Fruit fly (Drosophila melanogaster) whole organism, prepupa: ENCODE measurements around the gene CG17660.

Source experiments
- Blimp-1 ChIP-seq: fragments of 200-800 bp; sonication (Bioruptor generic); optimal IDR thresholded peaks from 3 replicates; lab custom pipeline; 2017; ENCODE audit warnings: missing biosample characterization, missing genetic modification characterization, mild to moderate bottlenecking, moderate library complexity, missing genetic modification reagents
- CG10631 ChIP-seq: fragments of 200-800 bp; sonication (Bioruptor generic); optimal IDR thresholded peaks from 2 replicates; lab custom pipeline; 2016; ENCODE audit warnings: missing biosample characterization, missing genetic modification characterization
- CG11294 ChIP-seq: fragments of 200-800 bp; sonication (Bioruptor generic); IDR thresholded peaks from 2 replicates; pipeline ENCODE4 v1.3.6; 2022; ENCODE audit warnings: missing biosample characterization, missing genetic modification characterization
- CG11902 ChIP-seq: fragments of 200-800 bp; sonication (Bioruptor generic); optimal IDR thresholded peaks from 3 replicates; lab custom pipeline; 2016; ENCODE audit warnings: missing biosample characterization, missing genetic modification characterization
- CG15336 ChIP-seq: fragments of 200-800 bp; sonication (Bioruptor generic); IDR thresholded peaks from 2 replicates; pipeline ENCODE4 v1.3.6; 2022; ENCODE audit warnings: missing biosample characterization, missing genetic modification characterization
- CG1621 ChIP-seq: fragments of 200-800 bp; sonication (Bioruptor generic); optimal IDR thresholded peaks from 3 replicates; lab custom pipeline; 2018; ENCODE audit warnings: missing biosample characterization, mild to moderate bottlenecking, missing genetic modification characterization
- CG3032 ChIP-seq: fragments of 200-800 bp; optimal IDR thresholded peaks from 2 replicates; lab custom pipeline; 2019; ENCODE audit warnings: missing biosample characterization, mild to moderate bottlenecking, missing genetic modification characterization, moderate library complexity
- CG31627 ChIP-seq: fragments of 200-800 bp; sonication (Bioruptor generic); optimal IDR thresholded peaks from 3 replicates; lab custom pipeline; 2016; ENCODE audit warnings: missing biosample characterization, missing genetic modification characterization
- CG34406 ChIP-seq: fragments of 200-800 bp; sonication (Bioruptor generic); optimal IDR thresholded peaks from 3 replicates; lab custom pipeline; 2016; ENCODE audit warnings: missing biosample characterization, missing genetic modification characterization
- CG3919 ChIP-seq: fragments of 200-800 bp; sonication (Bioruptor generic); optimal IDR thresholded peaks from 3 replicates; lab custom pipeline; 2016; ENCODE audit warnings: missing biosample characterization, missing genetic modification characterization
- CG6276 ChIP-seq: fragments of 200-800 bp; sonication (Bioruptor generic); optimal IDR thresholded peaks from 2 replicates; lab custom pipeline; 2017; ENCODE audit warnings: missing biosample characterization, mild to moderate bottlenecking, missing genetic modification characterization
- CG6792 ChIP-seq: fragments of 200-800 bp; sonication (Bioruptor generic); optimal IDR thresholded peaks from 3 replicates; lab custom pipeline; 2016; ENCODE audit warnings: missing biosample characterization, missing genetic modification characterization
- CG6808 ChIP-seq: fragments of 200-800 bp; sonication (Bioruptor generic); optimal IDR thresholded peaks from 3 replicates; lab custom pipeline; 2017; ENCODE audit warnings: missing biosample characterization, missing genetic modification characterization, mild to moderate bottlenecking, moderate library complexity, missing genetic modification reagents
- CG7368 ChIP-seq: fragments of 200-800 bp; sonication (Bioruptor generic); optimal IDR thresholded peaks from 3 replicates; lab custom pipeline; 2016; ENCODE audit warnings: missing biosample characterization, missing genetic modification characterization
- CG8119 ChIP-seq: fragments of 200-800 bp; sonication (Bioruptor generic); IDR thresholded peaks from 3 replicates; pipeline ENCODE4 v1.3.6; 2022; ENCODE audit warnings: missing biosample characterization, missing genetic modification characterization
- CG8319 ChIP-seq: fragments of 200-800 bp; sonication (Bioruptor generic); optimal IDR thresholded peaks from 3 replicates; lab custom pipeline; 2016; ENCODE audit warnings: missing biosample characterization, missing genetic modification characterization
- CG8632 ChIP-seq: fragments of 200-800 bp; sonication (Bioruptor generic); optimal IDR thresholded peaks from 3 replicates; lab custom pipeline; 2016; ENCODE audit warnings: missing biosample characterization, missing genetic modification characterization
- CG9139 ChIP-seq: fragments of 200-800 bp; sonication (Bioruptor generic); optimal IDR thresholded peaks from 3 replicates; lab custom pipeline; 2017; ENCODE audit warnings: missing biosample characterization, mild to moderate bottlenecking, missing genetic modification characterization
- Eip75B ChIP-seq: fragments of 200-800 bp; sonication (Bioruptor generic); optimal IDR thresholded peaks from 3 replicates; lab custom pipeline; 2016; ENCODE audit warnings: missing biosample characterization, missing genetic modification characterization
- Eip78C ChIP-seq: fragments of 200-800 bp; sonication (Bioruptor generic); peaks from one replicate; lab custom pipeline; 2016; ENCODE audit warnings: missing biosample characterization, missing genetic modification characterization
- Eip93F ChIP-seq: fragments of 200-800 bp; sonication (Bioruptor generic); optimal IDR thresholded peaks from 2 replicates; lab custom pipeline; 2016; ENCODE audit warnings: missing biosample characterization, mild to moderate bottlenecking, missing genetic modification characterization
- Ets21C ChIP-seq: fragments of 200-800 bp; sonication (Bioruptor generic); optimal IDR thresholded peaks from 3 replicates; lab custom pipeline; 2016; ENCODE audit warnings: missing biosample characterization, missing genetic modification characterization
- Ets96B ChIP-seq: fragments of 200-800 bp; optimal IDR thresholded peaks from 2 replicates; lab custom pipeline; 2019; ENCODE audit warnings: missing biosample characterization, mild to moderate bottlenecking, missing genetic modification characterization, moderate library complexity
- Gug ChIP-seq: fragments of 200-800 bp; sonication (Bioruptor generic); IDR thresholded peaks from 2 replicates; pipeline ENCODE4 v1.3.6; 2022; ENCODE audit warnings: missing biosample characterization, missing genetic modification characterization
- Hr38 ChIP-seq: sonication (Bioruptor generic); optimal IDR thresholded peaks from 2 replicates; lab custom pipeline; 2016; ENCODE audit warnings: missing biosample characterization, missing genetic modification characterization
- Hr39 ChIP-seq: fragments of 200-800 bp; sonication (Bioruptor generic); optimal IDR thresholded peaks from 2 replicates; lab custom pipeline; 2016; ENCODE audit warnings: missing biosample characterization, missing genetic modification characterization
- Hr4 ChIP-seq: fragments of 200-800 bp; sonication (Bioruptor generic); optimal IDR thresholded peaks from 3 replicates; lab custom pipeline; 2016; ENCODE audit warnings: missing biosample characterization, missing genetic modification characterization
- Lpt ChIP-seq: fragments of 200-800 bp; sonication (Bioruptor generic); optimal IDR thresholded peaks from 3 replicates; lab custom pipeline; 2016; ENCODE audit warnings: missing biosample characterization, missing genetic modification characterization
- Met ChIP-seq: fragments of 200-800 bp; sonication (Bioruptor generic); optimal IDR thresholded peaks from 3 replicates; lab custom pipeline; 2016; ENCODE audit warnings: missing biosample characterization, missing genetic modification characterization
- Smox ChIP-seq: fragments of 200-800 bp; sonication (Bioruptor generic); optimal IDR thresholded peaks from 3 replicates; lab custom pipeline; 2016; ENCODE audit warnings: missing biosample characterization, missing genetic modification characterization
- Sox102F ChIP-seq: fragments of 200-800 bp; sonication (Bioruptor generic); optimal IDR thresholded peaks from 2 replicates; lab custom pipeline; 2016; ENCODE audit warnings: missing biosample characterization, mild to moderate bottlenecking, missing genetic modification characterization
- Sox14 ChIP-seq: fragments of 200-800 bp; sonication (Bioruptor generic); optimal IDR thresholded peaks from 3 replicates; lab custom pipeline; 2016; ENCODE audit warnings: missing biosample characterization, missing genetic modification characterization
- Sox15 ChIP-seq: fragments of 200-800 bp; sonication (Bioruptor generic); optimal IDR thresholded peaks from 3 replicates; lab custom pipeline; 2016; ENCODE audit warnings: missing biosample characterization, missing genetic modification characterization
- achi ChIP-seq: fragments of 200-800 bp; sonication (Bioruptor generic); optimal IDR thresholded peaks from 3 replicates; lab custom pipeline; 2016; ENCODE audit warnings: missing biosample characterization, missing genetic modification characterization
- acj6 ChIP-seq: fragments of 200-800 bp; sonication (Bioruptor generic); optimal IDR thresholded peaks from 3 replicates; lab custom pipeline; 2016; ENCODE audit warnings: missing biosample characterization, missing genetic modification characterization
- cyc ChIP-seq: fragments of 200-800 bp; sonication (Bioruptor generic); optimal IDR thresholded peaks from 3 replicates; lab custom pipeline; 2016; ENCODE audit warnings: missing biosample characterization, missing genetic modification characterization
- dac ChIP-seq: fragments of 200-800 bp; sonication (Bioruptor generic); optimal IDR thresholded peaks from 2 replicates; lab custom pipeline; 2017; ENCODE audit warnings: missing biosample characterization, mild to moderate bottlenecking, missing genetic modification characterization
- dsx ChIP-seq: fragments of 200-800 bp; optimal IDR thresholded peaks from 3 replicates; lab custom pipeline; 2019; ENCODE audit warnings: missing biosample characterization, mild to moderate bottlenecking, missing genetic modification characterization, moderate library complexity; ENCODE audit not compliant: poor library complexity, severe bottlenecking
- eg ChIP-seq: fragments of 200-800 bp; sonication (Bioruptor generic); IDR thresholded peaks from 3 replicates; pipeline ENCODE4 v1.3.6; 2022; ENCODE audit warnings: missing biosample characterization, missing genetic modification characterization
- esn ChIP-seq: fragments of 200-800 bp; sonication (Bioruptor generic); optimal IDR thresholded peaks from 2 replicates; lab custom pipeline; 2016; ENCODE audit warnings: missing biosample characterization, mild to moderate bottlenecking, missing genetic modification characterization, moderate library complexity
- fd59A ChIP-seq: fragments of 200-800 bp; sonication (Bioruptor generic); optimal IDR thresholded peaks from 2 replicates; lab custom pipeline; 2017; ENCODE audit warnings: missing biosample characterization, mild to moderate bottlenecking, missing genetic modification characterization, missing genetic modification reagents
- fd85E ChIP-seq: fragments of 200-800 bp; sonication (Bioruptor generic); optimal IDR thresholded peaks from 3 replicates; lab custom pipeline; 2016; ENCODE audit warnings: missing biosample characterization, missing genetic modification characterization
- fkh ChIP-seq: fragments of 200-800 bp; sonication (Bioruptor generic); optimal IDR thresholded peaks from 3 replicates; lab custom pipeline; 2017; ENCODE audit warnings: missing biosample characterization, mild to moderate bottlenecking, missing genetic modification characterization, moderate library complexity
- net ChIP-seq: fragments of 200-800 bp; sonication (Bioruptor generic); optimal IDR thresholded peaks from 3 replicates; lab custom pipeline; 2016; ENCODE audit warnings: missing biosample characterization, missing genetic modification characterization
- pdm3 ChIP-seq: fragments of 200-800 bp; sonication (Bioruptor generic); optimal IDR thresholded peaks from 3 replicates; lab custom pipeline; 2016; ENCODE audit warnings: missing biosample characterization, missing genetic modification characterization
- salr ChIP-seq, 2 experiments: fragments of 200-800 bp; sonication (Bioruptor generic); optimal IDR thresholded peaks; 3 replicates each; lab custom pipeline; 2016 to 2018; ENCODE audit warnings: missing biosample characterization in 2 of 2, missing genetic modification characterization in 2 of 2, mild to moderate bottlenecking in 1 of 2
- svp ChIP-seq: fragments of 200-800 bp; sonication (Bioruptor generic); peaks from one replicate; lab custom pipeline; 2016; ENCODE audit warnings: missing biosample characterization, missing genetic modification characterization
- topi ChIP-seq: fragments of 200-800 bp; sonication (Bioruptor generic); optimal IDR thresholded peaks from 3 replicates; lab custom pipeline; 2016; ENCODE audit warnings: missing biosample characterization, missing genetic modification characterization
- vri ChIP-seq: fragments of 200-800 bp; sonication (Bioruptor generic); optimal IDR thresholded peaks from 3 replicates; lab custom pipeline; 2016; ENCODE audit warnings: missing biosample characterization, mild to moderate bottlenecking, missing genetic modification characterization

Gene CG17660

DNA sequence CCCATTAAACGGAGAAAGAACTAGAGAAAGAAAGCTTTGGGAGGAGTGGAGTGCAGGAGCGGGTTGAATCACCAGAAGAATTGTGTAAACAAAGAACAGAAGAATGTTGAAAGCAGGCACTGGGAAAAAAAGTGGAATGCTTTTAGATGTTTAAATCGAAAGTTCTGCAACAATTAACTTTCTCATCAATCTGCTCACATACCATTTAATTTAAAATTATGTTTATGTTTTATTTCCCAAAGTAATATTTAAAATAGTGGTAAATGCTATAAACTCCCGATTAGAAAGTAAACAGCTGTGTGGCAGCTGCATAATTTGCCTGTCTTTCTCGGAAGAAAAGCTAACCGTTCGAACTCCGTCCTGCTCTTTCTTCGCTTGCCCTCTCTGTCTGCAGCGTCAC, 27.8 kb upstream of the CG17660 start (continued):
- TF ChIP-seq fd59A (GFP tag; lab: Kevin White, UChicago) (no peak), Lpt (GFP tag; lab: Kevin White, UChicago) (peak; percentile 15), CG6276 (GFP tag; lab: Kevin White, UChicago) (peak; percentile 42), acj6 (GFP tag; lab: Kevin White, UChicago) (peak; percentile 2), CG3032 (no peak), CG11294 (GFP tag; lab: Robert Waterston, UW) (0 out of 2 replicates have a peak, but pooled peaks have one; percentile 17), pdm3 (GFP tag; lab: Kevin White, UChicago) (peak; percentile 29), Eip78C (peak; percentile 84)

dm6 chr2L:1737057-1737581, 26.9 kb upstream of the CG17660 start:
- peak; percentile 95 for TF ChIP-seq Lpt (GFP tag; lab: Kevin White, UChicago)
- peak; percentile 52 for TF ChIP-seq vri
- TF ChIP-seq Smox (GFP tag; lab: Kevin White, UChicago), result peak; percentile 58
- TF ChIP-seq topi (GFP tag; lab: Kevin White, UChicago), result peak; percentile 74
- peak; percentile 91 for TF ChIP-seq CG6792
- TF ChIP-seq Ets21C (GFP tag; lab: Kevin White, UChicago), result peak; percentile 43
- peak; percentile 93 for TF ChIP-seq CG10631 (GFP tag; lab: Kevin White, UChicago)
- peak; percentile 45 for TF ChIP-seq fkh (GFP tag; lab: Kevin White, UChicago)
- TF ChIP-seq fd85E (GFP tag; lab: Kevin White, UChicago), result peak; percentile 60
- TF ChIP-seq net (GFP tag; lab: Kevin White, UChicago), result peak; percentile 93
- peak; percentile 83 for TF ChIP-seq CG8319
- peak; percentile 82 for TF ChIP-seq CG8632 (GFP tag; lab: Kevin White, UChicago)
- peak; percentile 93 for TF ChIP-seq CG3919 (GFP tag; lab: Kevin White, UChicago)
- peak; percentile 76 for TF ChIP-seq Hr39 (GFP tag; lab: Kevin White, UChicago)
- peak; percentile 94 for TF ChIP-seq Gug (GFP tag; lab: Robert Waterston, UW)
- peak; percentile 92 for TF ChIP-seq Sox14 (GFP tag; lab: Kevin White, UChicago)
- TF ChIP-seq eg, result peak; percentile 94
- TF ChIP-seq Sox102F, result peak; percentile 74
- peak; percentile 67 for TF ChIP-seq Hr38 (GFP tag; lab: Kevin White, UChicago)
- peak; percentile 49 for TF ChIP-seq CG9139 (GFP tag; lab: Kevin White, UChicago)
- TF ChIP-seq salr (GFP tag; optimal IDR thresholded peaks at IDR 0.05; lab: Kevin White, UChicago), result peak; percentile 39 to 96
- peak; percentile 47 for TF ChIP-seq fd59A (GFP tag; lab: Kevin White, UChicago)
- peak; percentile 94 for TF ChIP-seq achi (GFP tag; lab: Kevin White, UChicago)
- TF ChIP-seq CG11294 (GFP tag; lab: Robert Waterston, UW), result peak; percentile 90
- peak; percentile 95 for TF ChIP-seq CG6276 (GFP tag; lab: Kevin White, UChicago)
- peak; percentile 90 for TF ChIP-seq CG1621 (tag; lab: Kevin White, UChicago)
- TF ChIP-seq CG11902, result peak; percentile 72
- peak; percentile 83 for TF ChIP-seq svp (GFP tag; lab: Kevin White, UChicago)
- TF ChIP-seq Ets96B (tag; lab: Kevin White, UChicago), result peak; percentile 80
- TF ChIP-seq esn (GFP tag; lab: Kevin White, UChicago), result peak; percentile 81
- TF ChIP-seq cyc (GFP tag; lab: Kevin White, UChicago), result peak; percentile 74
- peak; percentile 75 for TF ChIP-seq Sox15 (GFP tag; lab: Kevin White, UChicago)
- peak; percentile 68 for TF ChIP-seq CG3032
- TF ChIP-seq Eip93F, result no peak
- peak; percentile 51 for TF ChIP-seq CG6808 (GFP tag; lab: Kevin White, UChicago)
- TF ChIP-seq Eip75B, result peak; percentile 90
- no peak for TF ChIP-seq Blimp-1 (GFP tag; lab: Kevin White, UChicago)
- peak; percentile 73 for TF ChIP-seq Met (GFP tag; lab: Kevin White, UChicago)
- peak; percentile 76 for TF ChIP-seq CG31627 (GFP tag; lab: Kevin White, UChicago)
- TF ChIP-seq pdm3 (GFP tag; lab: Kevin White, UChicago), result peak; percentile 94
- peak; percentile 25 for TF ChIP-seq dsx
- TF ChIP-seq CG8119 (GFP tag; lab: Robert Waterston, UW), result peak; percentile 97
- TF ChIP-seq Hr4 (GFP tag; lab: Kevin White, UChicago), result peak; percentile 99
- TF ChIP-seq CG7368 (GFP tag; lab: Kevin White, UChicago), result peak; percentile 88
- peak; percentile 79 for TF ChIP-seq CG34406 (GFP tag; lab: Kevin White, UChicago)
- peak; percentile 96 for TF ChIP-seq dac (GFP tag; lab: Kevin White, UChicago)
- peak; percentile 97 for TF ChIP-seq CG15336 (GFP tag; lab: Robert Waterston, UW)
